Fruit fly (Drosophila melanogaster) whole organism: ENCODE data around the gene Cph.

ENCODE experiments used
- CG8478 ChIP-seq: fragments of >200 bp; optimal IDR thresholded peaks from 2 replicates; lab custom pipeline; 2018; ENCODE audit warnings: inconsistent platforms
- Dll ChIP-seq: fragments of >200 bp; optimal IDR thresholded peaks from 2 replicates; lab custom pipeline; 2017
- EcR ChIP-seq, 2 experiments: fragments of >200 bp; optimal IDR thresholded peaks; 2 replicates each; lab custom pipeline; 2017; ENCODE audit warnings: missing biosample characterization in 2 of 2, missing genetic modification characterization in 2 of 2, missing genetic modification reagents in 2 of 2
- pan ChIP-seq: fragments of >200 bp; optimal IDR thresholded peaks from 2 replicates; lab custom pipeline; 2017
- psq ChIP-seq: fragments of >200 bp; optimal IDR thresholded peaks from 2 replicates; lab custom pipeline; 2017
- usp ChIP-seq: fragments of >200 bp; optimal IDR thresholded peaks from 2 replicates; lab custom pipeline; 2017; ENCODE audit warnings: missing biosample characterization, missing genetic modification characterization, mixed read lengths

Gene Cph

DNA sequence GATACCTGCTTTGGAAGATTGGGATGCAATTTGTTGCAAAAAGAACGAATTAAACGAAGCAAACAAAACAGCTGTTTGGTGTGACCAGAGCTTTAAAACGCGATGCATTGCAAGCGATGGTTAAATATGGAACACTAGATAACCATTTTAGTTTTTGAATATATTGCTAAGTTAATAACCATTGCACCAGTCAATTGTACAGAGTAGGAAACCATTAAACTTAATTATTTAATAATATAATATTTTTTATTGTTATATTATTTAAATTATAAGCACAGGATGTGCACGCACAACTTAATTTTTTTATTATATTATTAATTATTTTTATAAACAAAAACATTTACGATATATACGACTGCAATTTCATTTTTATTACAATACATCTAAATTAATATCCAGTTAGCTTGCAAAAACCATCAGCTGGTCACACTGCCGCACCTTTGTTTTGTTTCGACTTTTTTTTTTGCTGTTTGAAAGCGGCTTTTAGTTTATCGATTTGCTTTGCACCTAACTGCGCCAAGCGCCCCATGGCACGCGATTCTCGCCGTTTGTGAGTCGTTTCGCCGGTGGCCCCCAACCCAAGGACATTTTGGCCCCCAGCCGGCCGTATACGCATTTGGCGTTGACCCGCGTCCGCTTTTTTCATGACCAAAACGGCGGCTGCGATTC is 33.0 kb upstream of the Cph start, which contains the start of the genes CG4617 and CG8300:
Gene CG4617, minus strand, starts transcription at position 92 of the 669 bp plus-strand sequence.
Gene CG8300, plus strand, starts transcription at position 486 of the 669 bp plus-strand sequence.
- TF ChIP-seq Dll (lab: Kevin White, UChicago) = no peak
- no peak for TF ChIP-seq psq
- no peak for TF ChIP-seq EcR (GFP tag; optimal IDR thresholded peaks at IDR 0.05; lab: Kevin White, UChicago)

DNA sequence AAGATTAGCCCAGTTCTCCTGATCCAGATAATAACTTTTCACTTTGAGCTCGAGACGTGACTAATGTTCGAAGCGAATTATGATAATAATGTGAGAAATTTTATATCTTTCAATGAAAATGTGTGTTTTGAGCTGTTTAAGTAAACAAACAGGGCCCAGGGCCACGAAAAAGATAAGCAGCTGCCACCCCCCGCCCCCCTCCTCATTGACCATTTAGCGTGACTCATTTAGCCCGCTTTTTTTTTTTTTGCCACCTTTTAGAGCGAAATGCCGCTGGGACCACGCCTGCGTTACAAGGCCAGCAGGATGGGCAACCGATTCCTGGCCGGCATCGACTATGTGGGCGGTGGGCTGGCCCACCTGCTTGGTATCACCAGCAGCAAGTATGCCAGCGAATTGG is 32.0 kb upstream of the Cph start:
- no peak for TF ChIP-seq Dll (lab: Kevin White, UChicago)
- TF ChIP-seq psq = no peak
- TF ChIP-seq EcR (GFP tag; optimal IDR thresholded peaks at IDR 0.05; lab: Kevin White, UChicago) = no peak
- TF ChIP-seq CG8478 = no peak
- no peak for TF ChIP-seq pan (lab: Kevin White, UChicago)
- TF ChIP-seq usp (GFP tag; lab: Kevin White, UChicago) = no peak

DNA sequence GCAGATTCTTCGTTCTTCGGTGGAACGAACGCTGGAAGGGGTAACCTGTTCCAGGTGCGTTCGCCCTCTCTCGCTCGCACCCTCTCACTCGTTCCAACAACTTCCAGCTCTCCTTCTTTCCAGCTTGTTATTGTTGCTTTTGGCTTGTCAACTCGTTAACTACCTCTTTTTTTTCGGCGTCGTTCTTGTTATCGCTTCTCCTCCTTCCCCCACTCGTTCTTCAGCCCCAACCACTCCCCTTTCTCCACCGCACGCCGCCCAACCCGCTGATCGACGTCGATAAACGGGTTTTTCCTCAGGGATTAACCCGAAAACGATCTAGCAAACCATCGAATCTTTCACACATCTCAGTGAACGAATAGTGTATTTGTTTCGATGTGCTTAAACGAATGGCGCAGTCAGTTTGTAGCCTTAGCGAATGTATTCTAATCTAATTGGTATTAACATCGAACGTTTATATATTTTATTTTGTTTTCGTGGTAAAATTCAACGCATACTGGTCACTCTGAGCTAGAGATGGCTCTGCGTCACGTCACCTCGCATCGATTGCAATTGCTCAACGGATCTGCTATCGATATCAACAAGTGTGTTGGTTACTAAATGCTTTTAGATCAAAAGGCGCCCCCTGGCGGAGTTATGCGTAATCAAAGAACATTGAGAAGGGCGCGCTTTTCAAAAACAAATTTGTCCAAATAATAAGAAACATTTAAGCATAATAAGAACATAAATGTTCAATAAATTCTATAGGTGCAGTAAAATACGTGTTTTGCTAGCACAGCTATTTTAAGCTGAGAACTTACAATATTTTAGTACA is 27.5 kb upstream of the Cph start, which contains the start of gene fz4:
Gene fz4, minus strand, starts transcription at position 529 of the 814 bp plus-strand sequence.
- no peak for TF ChIP-seq pan (lab: Kevin White, UChicago)
- no peak for TF ChIP-seq CG8478
- no peak for TF ChIP-seq psq
- TF ChIP-seq EcR (GFP tag; optimal IDR thresholded peaks at IDR 0.05; lab: Kevin White, UChicago) = no peak
- no peak for TF ChIP-seq usp (GFP tag; lab: Kevin White, UChicago)
- TF ChIP-seq Dll (lab: Kevin White, UChicago) = no peak

DNA sequence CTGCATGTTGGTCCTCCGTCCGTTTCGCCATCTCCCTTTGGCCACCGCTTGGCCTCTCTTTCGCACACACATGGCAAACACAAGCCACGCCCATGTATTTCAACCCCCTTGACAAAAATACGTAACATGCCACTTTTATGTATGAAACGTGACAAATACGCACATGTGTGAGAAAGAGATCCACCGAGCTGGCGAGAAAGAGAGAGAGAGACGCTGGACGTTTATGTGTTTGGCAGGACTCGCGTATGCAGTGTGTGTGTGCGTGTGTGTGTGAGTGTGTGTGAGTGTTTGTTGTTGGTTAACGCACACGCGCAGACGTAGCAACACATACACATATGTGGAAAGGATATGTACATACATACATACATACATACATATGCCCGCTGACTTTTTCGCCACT is 26.6 kb upstream of the Cph start:
- TF ChIP-seq pan (lab: Kevin White, UChicago) = no peak
- no peak for TF ChIP-seq Dll (lab: Kevin White, UChicago)
- no peak for TF ChIP-seq EcR (GFP tag; optimal IDR thresholded peaks at IDR 0.05; lab: Kevin White, UChicago)
- TF ChIP-seq usp (GFP tag; lab: Kevin White, UChicago) = no peak
- no peak for TF ChIP-seq CG8478
- no peak for TF ChIP-seq psq

DNA sequence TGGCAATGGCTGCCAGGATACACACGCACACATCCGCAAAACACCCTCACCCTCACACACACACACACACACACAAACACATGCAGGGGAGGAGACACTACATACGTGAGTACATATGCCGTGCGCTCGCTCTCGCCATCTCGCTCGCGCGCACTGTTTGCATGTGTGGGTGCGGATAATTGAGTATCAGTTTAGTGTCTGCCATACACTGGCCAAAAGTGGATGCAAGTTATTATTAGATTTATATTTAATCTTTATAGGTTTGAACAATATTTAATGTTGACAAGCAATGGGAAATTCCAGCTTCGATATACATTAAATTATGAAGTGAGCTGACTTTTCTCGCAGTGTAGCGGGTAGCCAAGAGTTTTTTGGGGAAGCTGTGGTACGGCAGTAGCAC is 19.8 kb upstream of the Cph start:
- TF ChIP-seq pan (lab: Kevin White, UChicago) = no peak

DNA sequence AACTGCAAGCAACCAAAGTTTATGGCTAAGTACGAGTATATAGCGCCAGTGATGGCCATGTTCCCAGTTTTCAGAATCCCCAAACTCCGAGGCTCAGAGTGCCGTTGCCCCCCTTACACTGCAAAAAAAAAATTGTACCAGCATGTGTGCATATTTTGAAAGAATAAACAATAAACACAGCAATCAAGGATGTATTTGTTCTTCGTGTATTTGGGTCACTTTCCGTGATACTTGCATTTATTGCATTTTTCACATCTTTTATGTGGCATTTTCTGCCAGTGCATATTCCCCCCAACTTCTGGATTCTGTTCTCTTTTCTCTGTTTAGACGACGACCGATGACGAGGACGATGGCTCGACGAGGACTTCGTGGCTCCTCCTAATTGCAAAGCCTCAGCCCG is 17.4 kb upstream of the Cph start:
- TF ChIP-seq CG8478 (no peak), Dll (lab: Kevin White, UChicago) (no peak), EcR (GFP tag; optimal IDR thresholded peaks at IDR 0.05; lab: Kevin White, UChicago) (no peak), psq (no peak), usp (GFP tag; lab: Kevin White, UChicago) (no peak), pan (lab: Kevin White, UChicago) (no peak)

DNA sequence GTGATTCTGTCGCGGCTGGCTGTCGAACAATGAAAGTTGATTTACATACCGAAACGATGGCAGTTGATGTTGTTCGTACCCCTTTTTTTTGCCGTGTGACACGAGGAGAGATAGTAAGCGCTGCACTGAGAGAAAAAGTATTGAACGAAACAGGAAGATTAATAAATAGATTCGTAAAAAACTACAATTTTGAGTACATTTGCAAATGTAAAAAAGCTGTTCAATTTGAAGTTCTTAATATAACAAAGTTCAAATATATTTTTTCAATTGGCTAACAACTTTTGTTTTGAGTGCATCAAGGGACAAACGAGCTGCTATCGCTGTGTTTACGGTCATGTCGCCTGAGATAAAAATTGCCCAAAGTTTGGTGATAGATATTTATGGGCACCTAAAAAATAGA is 15.5 kb upstream of the Cph start:
- TF ChIP-seq Dll (lab: Kevin White, UChicago) = no peak
- no peak for TF ChIP-seq pan (lab: Kevin White, UChicago)
- TF ChIP-seq usp (GFP tag; lab: Kevin White, UChicago) = no peak
- no peak for TF ChIP-seq psq
- no peak for TF ChIP-seq EcR (GFP tag; optimal IDR thresholded peaks at IDR 0.05; lab: Kevin White, UChicago)
- no peak for TF ChIP-seq CG8478

DNA sequence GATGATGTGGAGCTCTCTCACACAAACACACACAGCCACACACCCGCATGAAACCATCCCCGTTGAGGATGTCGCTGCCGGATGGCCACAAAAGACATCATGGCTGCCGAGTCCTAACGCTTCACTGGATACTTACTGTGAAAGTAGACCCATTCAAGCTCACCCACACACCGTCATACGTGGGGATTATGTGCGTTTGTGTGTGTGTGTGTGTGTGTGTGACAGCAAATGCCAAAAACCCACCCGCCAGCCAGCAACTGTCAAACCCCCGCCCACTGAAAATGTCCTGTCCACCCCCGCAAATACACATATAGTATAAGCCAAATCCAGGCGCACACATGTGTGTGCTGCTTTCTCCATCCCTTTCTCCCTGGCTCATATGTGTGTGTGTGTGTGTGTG is 13.0 kb upstream of the Cph start:
- TF ChIP-seq Dll (lab: Kevin White, UChicago) = no peak
- no peak for TF ChIP-seq EcR (GFP tag; optimal IDR thresholded peaks at IDR 0.05; lab: Kevin White, UChicago)
- no peak for TF ChIP-seq CG8478
- no peak for TF ChIP-seq psq
- no peak for TF ChIP-seq pan (lab: Kevin White, UChicago)
- TF ChIP-seq usp (GFP tag; lab: Kevin White, UChicago) = no peak

DNA sequence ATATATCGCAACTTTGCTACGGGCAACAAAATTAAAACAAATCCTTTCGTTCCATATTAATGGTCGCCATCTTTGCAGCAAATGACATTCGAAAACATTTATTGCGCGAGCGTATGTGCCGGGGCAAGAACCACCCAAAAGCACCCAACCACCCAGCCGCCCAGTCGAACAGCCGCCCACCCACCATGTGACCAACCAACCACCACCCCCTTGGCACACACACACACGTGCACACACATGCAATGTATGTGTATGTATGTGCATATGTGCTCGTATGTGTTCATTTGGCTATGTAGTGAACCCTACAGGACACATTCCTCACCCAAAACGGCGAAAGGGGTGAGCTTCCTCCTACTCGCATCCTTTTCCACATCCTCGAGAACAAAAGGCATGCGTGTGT is 2.4 kb downstream of the Cph start:
- TF ChIP-seq CG8478 = no peak
- TF ChIP-seq psq = no peak
- no peak for TF ChIP-seq pan (lab: Kevin White, UChicago)
- no peak for TF ChIP-seq Dll (lab: Kevin White, UChicago)
- TF ChIP-seq EcR (GFP tag; optimal IDR thresholded peaks at IDR 0.05; lab: Kevin White, UChicago) = no peak
- TF ChIP-seq usp (GFP tag; lab: Kevin White, UChicago) = no peak

DNA sequence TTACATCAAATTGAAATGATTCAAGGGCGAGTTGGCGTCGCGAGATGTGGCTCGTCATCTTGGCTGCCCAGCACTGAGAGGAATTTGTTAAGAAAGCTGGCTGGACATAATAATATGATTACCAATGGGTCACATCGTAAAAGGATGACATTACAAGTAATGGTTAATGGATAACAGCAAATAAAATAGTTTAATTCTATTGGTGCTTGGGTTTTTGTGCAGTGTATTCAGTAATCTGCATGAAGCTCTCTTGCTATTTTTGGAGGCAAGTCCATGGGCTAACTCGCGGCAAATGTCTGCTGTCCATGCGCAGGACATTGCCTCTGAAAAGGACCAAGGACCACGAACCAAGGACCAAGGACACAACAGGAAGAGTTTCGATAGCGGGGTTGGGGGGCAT is 4.2 kb downstream of the Cph start:
- TF ChIP-seq usp (GFP tag; lab: Kevin White, UChicago) = no peak
- no peak for TF ChIP-seq Dll (lab: Kevin White, UChicago)
- TF ChIP-seq CG8478 = no peak
- no peak for TF ChIP-seq psq
- TF ChIP-seq pan (lab: Kevin White, UChicago) = no peak
- no peak for TF ChIP-seq EcR (GFP tag; optimal IDR thresholded peaks at IDR 0.05; lab: Kevin White, UChicago)

DNA sequence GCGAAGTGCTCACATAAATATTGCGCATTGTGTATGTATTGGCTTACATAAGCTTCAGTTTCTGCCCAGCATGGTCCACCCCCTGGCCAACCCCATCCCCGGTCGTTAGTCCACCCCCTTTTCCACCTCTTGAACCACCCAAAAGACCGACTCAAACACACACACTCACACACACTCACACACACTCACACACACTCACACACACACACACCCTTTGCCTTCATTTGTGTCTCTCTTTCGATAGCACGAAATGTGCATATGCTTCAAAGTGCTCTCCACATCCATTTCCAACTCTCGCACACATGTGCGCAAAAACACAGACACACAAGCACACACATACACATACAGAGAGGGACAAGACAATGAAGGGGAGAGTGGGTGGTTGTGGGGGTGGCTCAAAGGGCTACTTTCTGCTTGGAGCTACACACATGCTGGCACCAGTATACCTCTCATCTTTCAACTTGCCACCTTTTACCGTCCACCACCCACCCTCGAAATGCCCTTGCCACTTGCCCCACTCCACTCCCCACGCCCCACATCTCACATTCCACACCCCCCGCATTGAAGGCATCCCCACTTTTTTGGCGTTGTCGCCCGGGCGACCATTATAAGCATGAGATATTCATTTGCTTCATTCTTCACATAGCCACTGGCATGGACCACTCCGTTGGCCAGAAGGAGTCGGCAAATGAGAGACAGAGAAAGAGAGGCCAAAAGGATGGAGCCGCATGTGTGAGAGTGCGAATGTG is 13.9 kb downstream of the Cph start:
- no peak for TF ChIP-seq usp (GFP tag; lab: Kevin White, UChicago)
- no peak for TF ChIP-seq CG8478
- no peak for TF ChIP-seq EcR (GFP tag; optimal IDR thresholded peaks at IDR 0.05; lab: Kevin White, UChicago)
- no peak for TF ChIP-seq Dll (lab: Kevin White, UChicago)
- TF ChIP-seq pan (lab: Kevin White, UChicago) = no peak
- TF ChIP-seq psq = no peak

DNA sequence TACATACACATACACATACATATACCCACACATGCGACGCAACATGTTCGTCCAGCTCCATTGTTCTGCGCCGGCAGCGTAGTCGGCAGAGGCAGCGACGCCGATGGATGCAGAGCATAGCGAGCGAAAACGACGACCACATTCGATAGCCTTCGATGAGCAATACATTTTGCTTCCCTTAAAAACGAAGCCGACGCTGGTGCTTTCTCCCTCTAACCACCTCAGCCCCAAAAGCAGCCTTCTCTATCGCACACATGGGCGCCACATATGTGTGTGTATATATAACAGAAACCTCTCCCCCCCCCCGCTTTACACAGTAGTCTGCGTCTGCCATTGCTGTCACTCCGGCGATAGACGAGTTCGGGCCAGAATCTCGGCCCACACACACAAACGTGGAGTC is 15.3 kb downstream of the Cph start:
- no peak for TF ChIP-seq psq
- TF ChIP-seq usp (GFP tag; lab: Kevin White, UChicago) = no peak
- no peak for TF ChIP-seq EcR (GFP tag; optimal IDR thresholded peaks at IDR 0.05; lab: Kevin White, UChicago)
- TF ChIP-seq Dll (lab: Kevin White, UChicago) = no peak
- no peak for TF ChIP-seq CG8478
- TF ChIP-seq pan (lab: Kevin White, UChicago) = no peak
